Worm (Caenorhabditis elegans) whole organism, L1 larva: ENCODE results near the gene F18E9.8.
A peak's percentile ranks its signal among the peaks of the same experiment; 100 is the strongest.
"Not testable (repeated sequence)": the region's sequence is repeated elsewhere in the genome, so short reads cannot be mapped to it uniquely, and the experiment has no call there.

ENCODE experiments used
- C04F5.9 ChIP-seq: sonication (generic microtip); optimal IDR thresholded peaks from 2 replicates; lab custom pipeline; 2016; ENCODE audit warnings: missing genetic modification characterization, missing compliant biosample characterization
- blmp-1 ChIP-seq: fragments of 150-350 bp; optimal IDR thresholded peaks from 2 replicates; lab custom pipeline; 2014; ENCODE audit warnings: missing biosample characterization, missing genetic modification characterization
- ceh-8 ChIP-seq: fragments of 200-800 bp; sonication (Bioruptor generic); optimal IDR thresholded peaks from 2 replicates; lab custom pipeline; 2018; ENCODE audit warnings: mild to moderate bottlenecking, missing genetic modification characterization, moderate library complexity, missing compliant biosample characterization
- ceh-88 ChIP-seq: fragments of 200-800 bp; sonication (Bioruptor generic); IDR thresholded peaks from 2 replicates; pipeline ENCODE4 v1.3.6; 2022; ENCODE audit warnings: missing genetic modification characterization, missing compliant biosample characterization
- ceh-90 ChIP-seq: sonication (generic microtip); optimal IDR thresholded peaks from 2 replicates; lab custom pipeline; 2016; ENCODE audit warnings: missing genetic modification characterization, missing compliant biosample characterization
- ces-1 ChIP-seq: fragments of 150-350 bp; optimal IDR thresholded peaks from 2 replicates; lab custom pipeline; 2014; ENCODE audit warnings: missing biosample characterization, missing genetic modification reagents, missing genetic modification characterization
- dpl-1 ChIP-seq, 3 experiments: fragments of 150-350 bp in 2 of 3; sonication (generic microtip) in 1 of 3; optimal IDR thresholded peaks; 2 replicates each; lab custom pipeline; 2014 to 2017; ENCODE audit warnings: missing biosample characterization in 3 of 3, missing genetic modification characterization in 3 of 3, missing genetic modification reagents in 3 of 3
- dsc-1 ChIP-seq: sonication (generic microtip); optimal IDR thresholded peaks from 2 replicates; lab custom pipeline; 2016; ENCODE audit warnings: mild to moderate bottlenecking, missing genetic modification characterization, missing compliant biosample characterization
- efl-1 ChIP-seq, 4 experiments: fragments of 150-350 bp; optimal IDR thresholded peaks in 3 of 4; peaks in 1 of 4; 1 replicate in 1 of 4; 2 replicates in 3 of 4; lab custom pipeline; 2014; ENCODE audit warnings: missing biosample characterization in 2 of 4, missing genetic modification characterization in 2 of 4, missing genetic modification reagents in 2 of 4
- efl-3 ChIP-seq: fragments of 200-800 bp; sonication (Bioruptor generic); optimal IDR thresholded peaks from 2 replicates; lab custom pipeline; 2018; ENCODE audit warnings: mild to moderate bottlenecking, missing genetic modification characterization, missing compliant biosample characterization
- egl-13 ChIP-seq: sonication (generic microtip); optimal IDR thresholded peaks from 2 replicates; lab custom pipeline; 2016; ENCODE audit warnings: missing genotype, missing genetic modification reagents, missing genetic modification characterization, missing compliant biosample characterization
- elt-2 ChIP-seq: sonication (generic microtip); optimal IDR thresholded peaks from 2 replicates; lab custom pipeline; 2016; ENCODE audit warnings: missing genetic modification characterization, mild to moderate bottlenecking, inconsistent platforms, missing compliant biosample characterization, missing genetic modification reagents
- fkh-10 ChIP-seq: sonication (generic microtip); optimal IDR thresholded peaks from 2 replicates; lab custom pipeline; 2017; ENCODE audit warnings: missing biosample characterization, missing genetic modification reagents, missing genetic modification characterization
- fkh-4 ChIP-seq: sonication (generic microtip); optimal IDR thresholded peaks from 2 replicates; lab custom pipeline; 2016; ENCODE audit warnings: missing compliant biosample characterization, missing genetic modification characterization, borderline replicate concordance
- fkh-8 ChIP-seq: sonication (generic microtip); optimal IDR thresholded peaks from 2 replicates; lab custom pipeline; 2016; ENCODE audit warnings: mild to moderate bottlenecking, missing genetic modification characterization, missing compliant biosample characterization
- hlh-17 ChIP-seq: fragments of 200-800 bp; sonication (Bioruptor generic); optimal IDR thresholded peaks from 2 replicates; lab custom pipeline; 2018; ENCODE audit warnings: missing genetic modification characterization, mild to moderate bottlenecking, missing compliant biosample characterization, moderate library complexity, borderline replicate concordance
- hlh-4 ChIP-seq: sonication (generic microtip); optimal IDR thresholded peaks from 2 replicates; lab custom pipeline; 2016; ENCODE audit warnings: mild to moderate bottlenecking, missing genetic modification characterization, missing compliant biosample characterization
- hpl-2 ChIP-seq: fragments of 150-350 bp; optimal IDR thresholded peaks from 2 replicates; lab custom pipeline; 2014; ENCODE audit warnings: missing biosample characterization, missing genetic modification reagents, missing genetic modification characterization
- jun-1 ChIP-seq: fragments of 150-350 bp; optimal IDR thresholded peaks from 2 replicates; lab custom pipeline; 2014; ENCODE audit warnings: missing biosample characterization, missing genetic modification reagents, missing genetic modification characterization
- lin-13 ChIP-seq: fragments of 150-350 bp; optimal IDR thresholded peaks from 2 replicates; lab custom pipeline; 2014; ENCODE audit warnings: missing biosample characterization, missing genetic modification reagents, missing genetic modification characterization
- lin-14 ChIP-seq: fragments of 200-800 bp; sonication (Bioruptor generic); optimal IDR thresholded peaks from 2 replicates; lab custom pipeline; 2018; ENCODE audit warnings: mild to moderate bottlenecking, missing genetic modification characterization, moderate library complexity, missing compliant biosample characterization
- lin-15B ChIP-seq: fragments of 150-350 bp; sonication (generic microtip); optimal IDR thresholded peaks from 3 replicates; lab custom pipeline; 2014; ENCODE audit warnings: missing biosample characterization, missing genetic modification characterization
- lsy-2 ChIP-seq, 2 experiments: fragments of 150-350 bp; optimal IDR thresholded peaks; 2 replicates each; lab custom pipeline; 2014; ENCODE audit warnings: missing biosample characterization in 2 of 2, missing genetic modification characterization in 2 of 2
- mab-9 ChIP-seq: fragments of 200-800 bp; sonication (Bioruptor generic); IDR thresholded peaks from 2 replicates; pipeline ENCODE4 v1.3.6; 2022; ENCODE audit warnings: missing genetic modification reagents, missing genetic modification characterization, missing compliant biosample characterization
- mdl-1 ChIP-seq, 2 experiments: fragments of 150-350 bp; optimal IDR thresholded peaks; 2 replicates each; lab custom pipeline; 2014 to 2017; ENCODE audit warnings: missing biosample characterization in 2 of 2, missing genetic modification characterization in 2 of 2, inconsistent platforms in 1 of 2
- mef-2 ChIP-seq: fragments of 150-350 bp; optimal IDR thresholded peaks from 2 replicates; lab custom pipeline; 2014; ENCODE audit warnings: missing biosample characterization, missing genetic modification characterization
- nhr-19 ChIP-seq: fragments of 200-800 bp; sonication (Bioruptor generic); conservative IDR thresholded peaks from 2 replicates; pipeline ENCODE4 v1.3.6; 2022; ENCODE audit warnings: missing genetic modification characterization, missing compliant biosample characterization
- nhr-20 ChIP-seq: sonication (generic microtip); optimal IDR thresholded peaks from 2 replicates; lab custom pipeline; 2016; ENCODE audit warnings: mild to moderate bottlenecking, missing genetic modification characterization, missing compliant biosample characterization
- nhr-28 ChIP-seq: fragments of 150-350 bp; optimal IDR thresholded peaks from 2 replicates; lab custom pipeline; 2014; ENCODE audit warnings: missing biosample characterization, missing genetic modification characterization
- nhr-47 ChIP-seq: sonication (generic microtip); optimal IDR thresholded peaks from 2 replicates; lab custom pipeline; 2016; ENCODE audit warnings: mild to moderate bottlenecking, missing genetic modification characterization, moderate library complexity, missing compliant biosample characterization
- nhr-71 ChIP-seq: sonication (generic microtip); optimal IDR thresholded peaks from 2 replicates; lab custom pipeline; 2016; ENCODE audit warnings: mild to moderate bottlenecking, missing genetic modification characterization, moderate library complexity, missing compliant biosample characterization
- nhr-84 ChIP-seq: sonication (generic microtip); optimal IDR thresholded peaks from 2 replicates; lab custom pipeline; 2017; ENCODE audit warnings: missing biosample characterization, missing genetic modification characterization
- nhr-85 ChIP-seq: sonication (generic microtip); peaks from one replicate; lab custom pipeline; 2016; ENCODE audit warnings: missing genetic modification characterization, inconsistent platforms, missing compliant biosample characterization
- pag-3 ChIP-seq: sonication (generic microtip); optimal IDR thresholded peaks from 2 replicates; lab custom pipeline; 2017; ENCODE audit warnings: missing genetic modification characterization, mild to moderate bottlenecking, missing compliant biosample characterization, antibody characterized with exemption, borderline replicate concordance; ENCODE audit not compliant: insufficient read depth
- pqm-1 ChIP-seq: sonication (generic microtip); optimal IDR thresholded peaks from 3 replicates; lab custom pipeline; 2017; ENCODE audit warnings: missing biosample characterization, missing genetic modification characterization
- rnt-1 ChIP-seq: sonication (generic microtip); optimal IDR thresholded peaks from 2 replicates; lab custom pipeline; 2016; ENCODE audit warnings: mild to moderate bottlenecking, missing genetic modification characterization, moderate library complexity, missing compliant biosample characterization
- snu-23 ChIP-seq: sonication (generic microtip); optimal IDR thresholded peaks from 2 replicates; lab custom pipeline; 2016; ENCODE audit warnings: missing genetic modification characterization, missing compliant biosample characterization
- sox-4 ChIP-seq: sonication (generic microtip); optimal IDR thresholded peaks from 2 replicates; lab custom pipeline; 2016; ENCODE audit warnings: missing genetic modification characterization, missing compliant biosample characterization
- swsn-7 ChIP-seq: sonication (generic microtip); optimal IDR thresholded peaks from 2 replicates; lab custom pipeline; 2016; ENCODE audit warnings: missing genetic modification characterization, missing compliant biosample characterization
- vab-15 ChIP-seq: sonication (generic microtip); optimal IDR thresholded peaks from 2 replicates; lab custom pipeline; 2017; ENCODE audit warnings: missing genotype, mild to moderate bottlenecking, missing genetic modification characterization, missing compliant biosample characterization
- ztf-11 ChIP-seq, 2 experiments: sonication (generic microtip); optimal IDR thresholded peaks; 2 replicates each; lab custom pipeline; 2016 to 2017; ENCODE audit warnings: missing genetic modification characterization in 2 of 2, missing biosample characterization in 1 of 2, missing compliant biosample characterization in 1 of 2
- ztf-4 ChIP-seq: fragments of 150-350 bp; optimal IDR thresholded peaks from 2 replicates; lab custom pipeline; 2014; ENCODE audit warnings: missing biosample characterization, missing genetic modification characterization

F18E9.8 gene

DNA sequence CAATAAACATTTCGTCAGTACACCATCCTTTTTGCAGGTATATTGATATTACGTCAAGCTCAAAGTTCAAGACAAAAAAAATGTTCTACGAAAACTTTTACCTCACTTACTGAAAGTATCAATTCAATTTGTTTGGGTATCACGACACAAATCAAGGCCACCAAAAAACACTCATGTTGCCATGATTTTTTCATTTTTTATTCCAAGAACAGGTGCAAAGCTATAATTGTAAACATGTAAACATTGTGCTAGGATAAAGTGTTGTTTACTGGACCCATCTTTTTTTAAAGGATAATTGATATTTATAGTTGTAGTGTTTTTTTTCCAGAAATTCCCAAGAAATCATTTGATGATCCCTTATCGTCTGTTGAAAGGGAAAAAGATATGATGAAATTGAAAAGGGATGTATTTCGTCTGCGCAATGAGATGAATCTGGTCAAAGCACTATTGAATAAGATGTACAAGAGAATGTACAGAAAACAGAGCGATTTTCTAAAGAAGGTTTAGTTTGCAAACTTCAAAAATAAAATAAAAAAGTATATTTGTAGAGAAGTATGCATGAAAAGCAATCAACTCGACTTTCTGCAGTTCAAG, 1.5 kb upstream of the F18E9.8 start:
- peak; percentile 43 for TF ChIP-seq nhr-71
- TF ChIP-seq pqm-1 (tag; lab: Kevin White, UChicago), result no peak
- peak; percentile 86 for TF ChIP-seq hlh-4 (tag; lab: Kevin White, UChicago)
- no peak for TF ChIP-seq pag-3
- no peak for TF ChIP-seq jun-1 (tag; lab: Kevin White, UChicago)
- TF ChIP-seq vab-15 (tag; lab: Kevin White, UChicago), result no peak
- no peak for TF ChIP-seq fkh-10
- TF ChIP-seq blmp-1 (tag; lab: Kevin White, UChicago), result peak; percentile 90
- TF ChIP-seq swsn-7 (tag; lab: Kevin White, UChicago), result no peak
- peak; percentile 36 for TF ChIP-seq lin-14 (GFP tag; lab: Kevin White, UChicago)
- peak; percentile 41 for TF ChIP-seq nhr-20
- no peak for TF ChIP-seq egl-13 (tag; lab: Kevin White, UChicago)
- TF ChIP-seq ceh-8 (GFP tag; lab: Kevin White, UChicago), result no peak
- no peak for TF ChIP-seq dpl-1 (GFP tag; optimal IDR thresholded peaks at IDR 0.05; lab: Kevin White, UChicago)
- TF ChIP-seq ces-1 (GFP tag; lab: Kevin White, UChicago), result no peak
- no peak for TF ChIP-seq lin-13 (GFP tag; lab: Kevin White, UChicago)
- TF ChIP-seq nhr-85 (tag; lab: Kevin White, UChicago), result peak; percentile 55
- no peak for TF ChIP-seq fkh-4 (tag; lab: Kevin White, UChicago)
- no peak for TF ChIP-seq mdl-1 (tag; optimal IDR thresholded peaks at IDR 0.05; lab: Kevin White, UChicago)
- TF ChIP-seq nhr-19 (GFP tag; lab: Robert Waterston, UW), result 0 out of 2 replicates have a peak, but pooled peaks have one; percentile 19
- TF ChIP-seq nhr-47 (tag; lab: Kevin White, UChicago), result peak; percentile 33
- TF ChIP-seq ztf-4 (tag; lab: Kevin White, UChicago), result no peak
- no peak for TF ChIP-seq nhr-28

DNA sequence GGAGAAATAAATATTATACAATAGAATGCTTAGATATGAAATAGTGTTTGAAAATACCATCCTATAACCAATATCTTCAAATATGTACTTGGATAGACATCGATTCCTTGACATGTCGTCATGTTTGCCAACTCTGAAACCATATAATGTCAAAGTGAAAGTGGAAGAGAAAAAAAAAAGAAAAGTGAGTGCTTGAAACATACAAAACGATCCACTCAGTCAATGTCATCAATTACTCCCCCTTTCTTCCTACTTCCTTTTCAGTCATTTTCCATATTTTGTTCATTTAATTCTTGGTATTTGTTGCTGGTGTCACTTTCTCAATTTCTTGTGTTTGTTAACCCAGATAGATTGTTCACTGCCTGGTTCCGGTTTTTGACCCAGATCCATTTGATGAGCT, 1.1 kb downstream of the F18E9.8 start, which contains the start of gene F18E9.4:
F18E9.4 (plus strand) TSS at position 301 of the 400 bp plus-strand sequence.
- no peak for TF ChIP-seq ceh-90
- TF ChIP-seq, all 84 proteins: peak for 0

DNA sequence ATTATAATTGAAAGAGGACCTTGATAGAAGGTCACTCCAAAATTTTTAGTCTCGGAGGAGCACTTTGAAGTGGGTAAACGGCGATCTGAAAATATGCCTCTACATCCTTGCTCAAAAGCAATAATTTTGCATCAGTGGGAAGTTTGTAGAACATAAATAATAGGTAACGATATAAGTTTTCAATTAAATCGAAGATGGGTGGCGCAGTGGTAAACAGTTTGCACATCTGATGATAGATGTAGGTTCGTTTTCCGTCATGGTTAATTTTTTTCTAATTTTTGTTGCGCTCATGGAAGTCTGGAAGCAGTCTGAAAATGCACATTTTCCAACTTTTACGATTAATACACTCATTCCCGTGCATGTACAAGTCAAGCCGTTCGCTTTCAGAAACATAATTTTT, 3.5 kb downstream of the F18E9.8 start:
- TF ChIP-seq efl-1 (optimal IDR thresholded peaks at IDR 0.05; lab: Kevin White, UChicago), result not testable (repeated sequence)
- peak in 1 of 2 experiments; percentile 5 for TF ChIP-seq efl-1 (GFP tag; optimal IDR thresholded peaks at IDR 0.05 in 1 of 2; lab: Kevin White, UChicago)

DNA sequence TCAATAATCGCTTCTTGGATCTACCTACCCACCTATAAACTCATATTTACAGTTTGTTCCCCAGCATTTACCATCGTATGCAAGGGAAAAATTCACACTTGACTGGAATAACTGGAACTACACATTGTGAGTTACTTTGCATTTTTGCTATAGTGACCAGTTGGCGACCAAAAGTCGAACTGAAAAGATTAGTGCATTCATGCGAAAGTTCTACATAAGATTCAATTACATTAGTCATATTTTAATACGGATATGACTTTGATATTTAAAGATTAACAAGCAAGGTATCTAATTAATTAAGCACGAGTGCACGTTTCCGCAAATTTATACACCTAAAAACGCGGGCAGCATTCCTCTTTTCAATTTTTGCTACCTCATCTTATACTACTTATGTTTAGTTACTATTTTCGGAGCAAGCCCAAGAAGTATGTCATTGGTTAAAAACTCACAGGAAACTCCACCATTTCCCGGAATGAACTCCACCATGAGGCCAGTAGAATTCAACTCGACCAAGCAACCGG, 10.3 kb downstream of the F18E9.8 start, which contains the start of gene jmjd-3.1:
jmjd-3.1 (plus strand) TSS at position 51 of the 521 bp plus-strand sequence.
- TF ChIP-seq hlh-4 (tag; lab: Kevin White, UChicago) (no peak), dsc-1 (peak; percentile 89), fkh-8 (tag; lab: Kevin White, UChicago) (peak; percentile 7), nhr-71 (peak; percentile 16), sox-4 (tag; lab: Kevin White, UChicago) (peak; percentile 6), lin-15B (tag; lab: Kevin White, UChicago) (no peak), mef-2 (no peak), nhr-47 (tag; lab: Kevin White, UChicago) (peak; percentile 38)

DNA sequence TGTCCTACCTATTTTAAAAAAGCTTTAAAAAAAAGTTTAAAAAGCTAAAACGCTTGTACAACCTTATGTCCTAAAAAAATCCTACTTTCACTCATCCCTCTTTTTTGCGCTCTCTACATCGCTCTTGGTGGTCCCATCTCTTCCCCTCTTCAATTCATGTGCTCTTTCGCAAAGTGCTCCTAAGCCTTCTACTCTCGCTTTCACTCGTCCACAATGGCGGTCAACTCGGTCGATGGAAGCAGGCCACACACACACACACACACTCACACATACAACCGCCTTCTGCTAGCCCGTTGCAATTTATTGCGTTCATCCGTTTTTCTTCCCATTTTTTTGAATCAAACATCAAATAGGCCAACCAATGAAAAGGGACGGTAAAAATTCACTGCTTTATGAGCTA, 12.2 kb downstream of the F18E9.8 start:
- TF ChIP-seq ztf-11 (tag; optimal IDR thresholded peaks at IDR 0.05; lab: Kevin White, UChicago) (no peak), ceh-88 (GFP tag; lab: Robert Waterston, UW) (no peak), efl-3 (no peak), hpl-2 (no peak), hlh-17 (GFP tag; lab: Kevin White, UChicago) (no peak), nhr-84 (tag; lab: Kevin White, UChicago) (no peak), nhr-19 (GFP tag; lab: Robert Waterston, UW) (no peak), vab-15 (tag; lab: Kevin White, UChicago) (no peak), mab-9 (GFP tag; lab: Robert Waterston, UW) (no peak), rnt-1 (peak; percentile 43), lsy-2 (tag; optimal IDR thresholded peaks at IDR 0.05; lab: Kevin White, UChicago) (no peak), blmp-1 (tag; lab: Kevin White, UChicago) (peak; percentile 10), hlh-4 (tag; lab: Kevin White, UChicago) (no peak), lin-14 (GFP tag; lab: Kevin White, UChicago) (peak; percentile 59), ces-1 (GFP tag; lab: Kevin White, UChicago) (no peak), elt-2 (tag; lab: Kevin White, UChicago) (no peak), lin-13 (GFP tag; lab: Kevin White, UChicago) (no peak), C04F5.9 (tag; lab: Kevin White, UChicago) (no peak), nhr-47 (tag; lab: Kevin White, UChicago) (peak; percentile 5), snu-23 (GFP tag; lab: Kevin White, UChicago) (peak; percentile 14)
